Worm (Caenorhabditis elegans): ENCODE results near the gene B0250.5.

DNA sequence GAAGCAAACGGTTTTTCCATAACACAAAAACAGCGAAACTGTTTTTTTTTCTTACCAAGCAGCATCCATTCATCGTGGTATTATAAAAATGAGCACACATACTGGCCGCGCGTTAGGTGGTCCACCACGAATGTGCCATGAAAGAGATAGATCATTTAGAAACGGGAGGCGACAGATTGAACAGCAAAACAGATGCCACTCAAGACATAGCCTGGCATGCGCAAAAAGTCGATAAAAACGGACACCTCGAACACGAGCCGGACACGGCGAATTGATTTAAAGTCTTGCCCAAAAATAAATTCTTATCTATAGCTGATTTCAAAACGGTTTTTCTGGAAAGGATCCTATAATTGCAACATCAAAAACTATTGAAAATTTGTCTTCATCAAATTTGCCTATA lies 36.6 kb upstream of the B0250.5 start:
- TF ChIP-seq him-1 (tag; optimal IDR thresholded peaks at IDR 0.05): no peak
- TF ChIP-seq W03F9.2 (tag; optimal IDR thresholded peaks at IDR 0.05): no peak

Data from whole organism, L4/young adult.